Fruit fly (Drosophila melanogaster) whole organism, pupa: Measurements from ENCODE around the gene Bulli.

ENCODE experiments used
- CG15710 ChIP-seq: fragments of 200-800 bp; sonication (Bioruptor generic); optimal IDR thresholded peaks from 2 replicates; lab custom pipeline; 2018; ENCODE audit warnings: missing biosample characterization, mild to moderate bottlenecking, missing genetic modification characterization, moderate library complexity
- CG8301 ChIP-seq: fragments of 200-800 bp; sonication (Bioruptor generic); optimal IDR thresholded peaks from 2 replicates; lab custom pipeline; 2018; ENCODE audit warnings: missing biosample characterization, mild to moderate bottlenecking, missing genetic modification characterization
- D1 ChIP-seq: fragments of 200-800 bp; sonication (Bioruptor generic); optimal IDR thresholded peaks from 2 replicates; lab custom pipeline; 2018; ENCODE audit warnings: missing biosample characterization, mild to moderate bottlenecking, missing genetic modification characterization, moderate library complexity
- EcR ChIP-seq: fragments of 200-800 bp; sonication (Bioruptor generic); optimal IDR thresholded peaks from 3 replicates; lab custom pipeline; 2019; ENCODE audit warnings: missing biosample characterization, missing genetic modification characterization, mild to moderate bottlenecking, moderate library complexity, missing genetic modification reagents
- Pif1A ChIP-seq: fragments of 200-800 bp; sonication (Bioruptor generic); optimal IDR thresholded peaks from 3 replicates; lab custom pipeline; 2016; ENCODE audit warnings: missing biosample characterization, missing genetic modification characterization
- Pif1B ChIP-seq: fragments of 200-800 bp; sonication (Bioruptor generic); optimal IDR thresholded peaks from 3 replicates; lab custom pipeline; 2016; ENCODE audit warnings: missing biosample characterization, missing genetic modification characterization
- Snoo ChIP-seq: fragments of 200-800 bp; sonication (Bioruptor generic); optimal IDR thresholded peaks from 3 replicates; lab custom pipeline; 2017; ENCODE audit warnings: missing biosample characterization, mild to moderate bottlenecking, missing genetic modification characterization, inconsistent platforms
- fd96Ca ChIP-seq: fragments of 200-800 bp; sonication (Bioruptor generic); IDR thresholded peaks from 3 replicates; pipeline ENCODE4 v1.3.6; 2022; ENCODE audit warnings: missing biosample characterization, missing genetic modification characterization

DNA sequence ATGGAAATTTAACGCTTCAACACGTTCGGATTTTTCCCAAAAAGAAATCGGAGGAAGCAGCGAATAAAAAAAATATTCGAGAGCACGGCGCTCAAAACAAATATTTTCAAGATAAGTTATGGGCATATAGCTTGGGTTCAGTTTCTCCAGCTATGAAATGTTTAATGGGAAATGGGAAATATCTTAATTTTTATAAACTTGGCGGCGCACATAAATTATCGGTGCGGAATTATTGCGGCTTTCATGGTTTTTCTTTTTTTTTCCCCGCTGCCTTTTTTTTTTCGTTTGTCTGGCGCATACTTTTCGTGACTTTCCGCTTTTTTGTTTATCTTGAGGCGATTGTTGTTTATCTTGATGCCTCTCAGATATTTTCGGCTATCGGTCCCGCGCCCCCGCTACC is 9.5 kb downstream of the Bulli start:
- no peak for TF ChIP-seq Pif1A
- no peak for TF ChIP-seq CG15710
- no peak for TF ChIP-seq D1 (tag; lab: Kevin White, UChicago)
- TF ChIP-seq Pif1B (GFP tag; lab: Kevin White, UChicago) = no peak
- no peak for TF ChIP-seq CG8301 (tag; lab: Kevin White, UChicago)
- no peak for TF ChIP-seq EcR
- TF ChIP-seq Snoo = no peak
- no peak for TF ChIP-seq fd96Ca (GFP tag; lab: Robert Waterston, UW)
